1 worm cellular context compared by ENCODE assay signal in the genomic region with DNA sequence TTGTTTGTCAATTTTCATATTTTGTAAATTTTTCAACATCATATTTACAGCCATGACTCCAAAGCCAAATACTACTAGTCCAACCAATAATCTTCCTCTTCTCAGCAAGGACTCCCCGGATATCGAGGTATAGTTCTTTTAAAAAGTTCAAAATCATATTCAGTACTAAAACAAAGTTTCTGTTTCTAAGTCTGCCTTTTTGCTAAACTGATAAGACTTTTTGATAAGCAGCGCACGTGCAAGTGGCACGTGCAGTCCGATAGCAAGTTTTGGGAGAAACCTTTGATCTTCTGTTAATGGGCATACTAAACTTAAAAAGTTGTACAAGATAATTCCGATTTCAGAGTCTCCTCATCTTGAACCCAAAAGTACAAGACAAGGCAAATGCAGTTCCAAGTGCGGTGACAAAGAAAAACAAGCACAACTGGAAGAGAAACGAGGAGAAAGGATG.
TF ChIP-seq lines count a peak whose summit lies in the region.

A gene (plus strand): TSS at position 51 of the 451 bp plus-strand sequence.

TF ChIP-seq in whole organism, L1 larva, 84 proteins besides CTCF, POLR2A, EP300 and RAD21 (continued from another document):
- TF ChIP-seq efl-1 (optimal IDR thresholded peaks at IDR 0.05; lab: Kevin White, UChicago) = no peak
- no peak for TF ChIP-seq efl-1 (GFP tag; optimal IDR thresholded peaks at IDR 0.05 in 1 of 2; lab: Kevin White, UChicago)
- TF ChIP-seq pax-3 (tag; optimal IDR thresholded peaks at IDR 0.05; lab: Kevin White, UChicago) = no peak
- no peak for TF ChIP-seq ceh-82 (tag; optimal IDR thresholded peaks at IDR 0.05; lab: Kevin White, UChicago)
- TF ChIP-seq swsn-7 (tag; optimal IDR thresholded peaks at IDR 0.05; lab: Kevin White, UChicago) = no peak
- TF ChIP-seq ceh-88 (GFP tag; IDR thresholded peaks at IDR 0.05; lab: Robert Waterston, UW) = no peak
- TF ChIP-seq dpl-1 (GFP tag; optimal IDR thresholded peaks at IDR 0.05; lab: Kevin White, UChicago) = peak in 1 of 3 experiments; percentile 12
- TF ChIP-seq nhr-76 (tag; optimal IDR thresholded peaks at IDR 0.05; lab: Kevin White, UChicago) = no peak
- TF ChIP-seq nhr-77 (tag; optimal IDR thresholded peaks at IDR 0.05; lab: Kevin White, UChicago) = no peak
- TF ChIP-seq zip-4 (GFP tag; optimal IDR thresholded peaks at IDR 0.05; lab: Kevin White, UChicago) = no peak
- no peak for TF ChIP-seq egl-13 (tag; optimal IDR thresholded peaks at IDR 0.05; lab: Kevin White, UChicago)
- peak; percentile 94 for TF ChIP-seq elt-2 (tag; optimal IDR thresholded peaks at IDR 0.05; lab: Kevin White, UChicago)
- peak; percentile 44 for TF ChIP-seq grh-1 (GFP tag; IDR thresholded peaks at IDR 0.05; lab: Robert Waterston, UW)
- no peak for TF ChIP-seq pqm-1 (tag; optimal IDR thresholded peaks at IDR 0.05; lab: Kevin White, UChicago)
- no peak for TF ChIP-seq sptf-1 (tag; optimal IDR thresholded peaks at IDR 0.05; lab: Kevin White, UChicago)
- no peak for TF ChIP-seq fkh-4 (tag; optimal IDR thresholded peaks at IDR 0.05; lab: Kevin White, UChicago; ENCODE audit: borderline replicate concordance)
- no peak for TF ChIP-seq unc-86 (tag; optimal IDR thresholded peaks at IDR 0.05; lab: Kevin White, UChicago)
- TF ChIP-seq mep-1 (tag; optimal IDR thresholded peaks at IDR 0.05; lab: Kevin White, UChicago) = no peak
- TF ChIP-seq nhr-19 (GFP tag; conservative IDR thresholded peaks at IDR 0.05; lab: Robert Waterston, UW) = peak; percentile 34
- no peak for TF ChIP-seq dsc-1 (tag; optimal IDR thresholded peaks at IDR 0.05; lab: Kevin White, UChicago)
